Fruit fly (Drosophila melanogaster) whole organism, embryonic: ENCODE data around the gene CG3301.

Experiments
- Abd-B ChIP-seq: fragments of 200-800 bp; sonication (Bioruptor generic); optimal IDR thresholded peaks from 2 replicates; lab custom pipeline; 2018; ENCODE audit warnings: missing biosample characterization, mild to moderate bottlenecking, missing genetic modification characterization, moderate library complexity
- Atf6 ChIP-seq: fragments of 200-800 bp; sonication (Bioruptor generic); IDR thresholded peaks from 2 replicates; pipeline ENCODE4 v1.3.6; 2022; ENCODE audit warnings: missing biosample characterization, missing genetic modification characterization
- BEAF-32 ChIP-seq: fragments of 200-800 bp; sonication (Bioruptor generic); optimal IDR thresholded peaks from 3 replicates; lab custom pipeline; 2017; ENCODE audit warnings: missing biosample characterization, missing genetic modification characterization, mild to moderate bottlenecking, moderate library complexity, missing genetic modification reagents
- BtbVII ChIP-seq: fragments of 200-800 bp; sonication (Bioruptor generic); optimal IDR thresholded peaks from 3 replicates; lab custom pipeline; 2017; ENCODE audit warnings: missing biosample characterization, mild to moderate bottlenecking, missing genetic modification characterization
- Bteb2 ChIP-seq: fragments of 200-800 bp; sonication (Bioruptor generic); optimal IDR thresholded peaks from 2 replicates; lab custom pipeline; 2016; ENCODE audit warnings: missing biosample characterization, missing genetic modification characterization
- CG10274 ChIP-seq: fragments of 200-800 bp; sonication (Bioruptor generic); optimal IDR thresholded peaks from 3 replicates; lab custom pipeline; 2017; ENCODE audit warnings: missing biosample characterization, mild to moderate bottlenecking, missing genetic modification characterization
- CG11560 ChIP-seq: fragments of 200-800 bp; sonication (Bioruptor generic); IDR thresholded peaks from 3 replicates; pipeline ENCODE4 v1.3.6; 2022; ENCODE audit warnings: missing biosample characterization, missing genetic modification characterization
- CG14050 ChIP-seq: fragments of 200-800 bp; sonication (Bioruptor generic); IDR thresholded peaks from 3 replicates; pipeline ENCODE4 v1.3.6; 2022; ENCODE audit warnings: missing biosample characterization, missing genetic modification characterization
- CG14441 ChIP-seq: fragments of 200-800 bp; sonication (Bioruptor generic); IDR thresholded peaks from 2 replicates; pipeline ENCODE4 v1.3.6; 2022; ENCODE audit warnings: missing biosample characterization, missing genetic modification characterization
- CG1792 ChIP-seq: fragments of 200-800 bp; sonication (Bioruptor generic); optimal IDR thresholded peaks from 2 replicates; lab custom pipeline; 2016; ENCODE audit warnings: missing biosample characterization, missing genetic modification characterization
- CG2875 ChIP-seq: fragments of 200-800 bp; sonication (Bioruptor generic); optimal IDR thresholded peaks from 2 replicates; lab custom pipeline; 2017; ENCODE audit warnings: missing biosample characterization, mild to moderate bottlenecking, missing genetic modification characterization, missing genetic modification reagents
- CG30020 ChIP-seq: fragments of 200-800 bp; optimal IDR thresholded peaks from 2 replicates; lab custom pipeline; 2019; ENCODE audit warnings: missing biosample characterization, mild to moderate bottlenecking, missing genetic modification characterization, moderate library complexity
- CG30431 ChIP-seq: fragments of 200-800 bp; sonication (Bioruptor generic); optimal IDR thresholded peaks from 2 replicates; lab custom pipeline; 2017; ENCODE audit warnings: missing biosample characterization, missing genetic modification characterization
- CG31224 ChIP-seq: fragments of 200-800 bp; sonication (Bioruptor generic); IDR thresholded peaks from 2 replicates; pipeline ENCODE4 v1.3.6; 2022; ENCODE audit warnings: missing biosample characterization, missing genetic modification characterization
- CG4424 ChIP-seq: fragments of 200-800 bp; sonication (Bioruptor generic); optimal IDR thresholded peaks from 3 replicates; lab custom pipeline; 2016; ENCODE audit warnings: missing biosample characterization, missing genetic modification characterization
- CG6654 ChIP-seq: fragments of 200-800 bp; sonication (Bioruptor generic); optimal IDR thresholded peaks from 2 replicates; lab custom pipeline; 2017; ENCODE audit warnings: missing biosample characterization, mild to moderate bottlenecking, missing genetic modification characterization
- CG6813 ChIP-seq: fragments of 200-800 bp; sonication (Bioruptor generic); optimal IDR thresholded peaks from 2 replicates; lab custom pipeline; 2017; ENCODE audit warnings: missing biosample characterization, missing genetic modification characterization, mild to moderate bottlenecking, moderate library complexity, missing genetic modification reagents
- CG8924 ChIP-seq: fragments of 200-800 bp; optimal IDR thresholded peaks from 3 replicates; lab custom pipeline; 2019; ENCODE audit warnings: missing biosample characterization, mild to moderate bottlenecking, missing genetic modification characterization, moderate library complexity
- CG9609 ChIP-seq: fragments of 200-800 bp; sonication (Bioruptor generic); optimal IDR thresholded peaks from 3 replicates; lab custom pipeline; 2016; ENCODE audit warnings: missing biosample characterization, missing genetic modification characterization
- CG9797 ChIP-seq: fragments of 200-800 bp; sonication (Bioruptor generic); optimal IDR thresholded peaks from 3 replicates; lab custom pipeline; 2018; ENCODE audit warnings: missing biosample characterization, mild to moderate bottlenecking, missing genetic modification characterization
- CG9817 ChIP-seq: fragments of 200-800 bp; sonication (Bioruptor generic); optimal IDR thresholded peaks from 2 replicates; lab custom pipeline; 2018; ENCODE audit warnings: missing biosample characterization, mild to moderate bottlenecking, missing genetic modification characterization, moderate library complexity
- CG9876 ChIP-seq: fragments of 200-800 bp; sonication (Bioruptor generic); optimal IDR thresholded peaks from 2 replicates; lab custom pipeline; 2016; ENCODE audit warnings: missing biosample characterization, missing genetic modification characterization
- Deaf1 ChIP-seq: fragments of 200-800 bp; optimal IDR thresholded peaks from 3 replicates; lab custom pipeline; 2019; ENCODE audit warnings: missing biosample characterization, mild to moderate bottlenecking, missing genetic modification characterization, moderate library complexity
- E2f1 ChIP-seq: fragments of 200-800 bp; sonication (Bioruptor generic); IDR thresholded peaks from 2 replicates; pipeline ENCODE4 v1.3.6; 2022; ENCODE audit warnings: missing biosample characterization, missing genetic modification characterization
- Fer1 ChIP-seq: fragments of 200-800 bp; sonication (Bioruptor generic); optimal IDR thresholded peaks from 2 replicates; lab custom pipeline; 2017; ENCODE audit warnings: missing biosample characterization, mild to moderate bottlenecking, missing genetic modification characterization
- HmgD ChIP-seq: fragments of 200-800 bp; sonication (Bioruptor generic); optimal IDR thresholded peaks from 3 replicates; lab custom pipeline; 2016; ENCODE audit warnings: missing biosample characterization, missing genetic modification characterization
- HmgZ ChIP-seq: fragments of 200-800 bp; sonication (Bioruptor generic); optimal IDR thresholded peaks from 2 replicates; lab custom pipeline; 2018; ENCODE audit warnings: missing biosample characterization, mild to moderate bottlenecking, missing genetic modification characterization
- Hsf ChIP-seq: fragments of 200-800 bp; sonication (Bioruptor generic); optimal IDR thresholded peaks from 3 replicates; lab custom pipeline; 2016; ENCODE audit warnings: missing biosample characterization, missing genetic modification characterization
- MBD-R2 ChIP-seq: fragments of 200-800 bp; sonication (Bioruptor generic); IDR thresholded peaks from 2 replicates; pipeline ENCODE4 v1.3.6; 2022; ENCODE audit warnings: missing biosample characterization, missing genetic modification characterization
- Taf1 ChIP-seq: fragments of 200-800 bp; sonication (Bioruptor generic); IDR thresholded peaks from 2 replicates; pipeline ENCODE4 v1.3.6; 2022; ENCODE audit warnings: missing biosample characterization, missing genetic modification characterization
- ac ChIP-seq: fragments of 200-800 bp; sonication (Bioruptor generic); optimal IDR thresholded peaks from 3 replicates; lab custom pipeline; 2017; ENCODE audit warnings: missing biosample characterization, mild to moderate bottlenecking, missing genetic modification characterization
- bbx ChIP-seq: fragments of 200-800 bp; sonication (Bioruptor generic); IDR thresholded peaks from 2 replicates; pipeline ENCODE4 v1.3.6; 2022; ENCODE audit warnings: missing biosample characterization, missing genetic modification characterization; ENCODE audit not compliant: partially characterized antibody
- cas ChIP-seq: fragments of 200-800 bp; sonication (Bioruptor generic); IDR thresholded peaks from 2 replicates; pipeline ENCODE4 v1.3.6; 2022; ENCODE audit warnings: missing biosample characterization, missing genetic modification characterization
- cg ChIP-seq: fragments of 200-800 bp; sonication (Bioruptor generic); optimal IDR thresholded peaks from 3 replicates; lab custom pipeline; 2019; ENCODE audit warnings: missing biosample characterization, mild to moderate bottlenecking, missing genetic modification characterization, moderate library complexity
- dpn ChIP-seq, 2 experiments: fragments of 200-800 bp; sonication (Bioruptor generic); optimal IDR thresholded peaks; 3 replicates each; lab custom pipeline; 2016; ENCODE audit warnings: missing biosample characterization in 2 of 2, missing genetic modification characterization in 2 of 2
- emc ChIP-seq: fragments of 200-800 bp; sonication (Bioruptor generic); optimal IDR thresholded peaks from 2 replicates; lab custom pipeline; 2016; ENCODE audit warnings: missing biosample characterization, missing genetic modification characterization
- fd3F ChIP-seq: fragments of 200-800 bp; sonication (Bioruptor generic); optimal IDR thresholded peaks from 2 replicates; lab custom pipeline; 2018; ENCODE audit warnings: missing biosample characterization, mild to moderate bottlenecking, missing genetic modification characterization, moderate library complexity
- gsb-n ChIP-seq: fragments of 200-800 bp; sonication (Bioruptor generic); optimal IDR thresholded peaks from 3 replicates; lab custom pipeline; 2018; ENCODE audit warnings: missing biosample characterization, mild to moderate bottlenecking, missing genetic modification characterization
- lola ChIP-seq, 3 experiments: fragments of >200 bp in 2 of 3; fragments of 200-800 bp in 1 of 3; sonication (Bioruptor generic) in 1 of 3; optimal IDR thresholded peaks; 2 replicates each; lab custom pipeline; 2017 to 2019; ENCODE audit warnings: missing biosample characterization in 3 of 3, missing genetic modification characterization in 3 of 3, mild to moderate bottlenecking in 1 of 3, moderate library complexity in 1 of 3
- lov ChIP-seq, 2 experiments: fragments of 200-800 bp in 1 of 2; fragments of >200 bp in 1 of 2; sonication (Bioruptor generic) in 1 of 2; IDR thresholded peaks in 1 of 2; optimal IDR thresholded peaks in 1 of 2; 2 replicates in 1 of 2; 3 replicates in 1 of 2; pipeline versions ENCODE4 v1.3.6 to Lab custom; 2017 to 2022; ENCODE audit warnings: missing biosample characterization in 1 of 2, missing genetic modification characterization in 1 of 2
- luna ChIP-seq: fragments of 200-800 bp; sonication (Bioruptor generic); optimal IDR thresholded peaks from 2 replicates; lab custom pipeline; 2016; ENCODE audit warnings: missing biosample characterization, missing genetic modification characterization
- org-1 ChIP-seq: fragments of 200-800 bp; sonication (Bioruptor generic); optimal IDR thresholded peaks from 2 replicates; lab custom pipeline; 2017; ENCODE audit warnings: missing biosample characterization, missing genetic modification characterization
- pnt ChIP-seq: fragments of 200-800 bp; sonication (Bioruptor generic); optimal IDR thresholded peaks from 3 replicates; lab custom pipeline; 2016; ENCODE audit warnings: missing biosample characterization, missing genetic modification characterization
- ro ChIP-seq: fragments of 200-800 bp; sonication (Bioruptor generic); IDR thresholded peaks from 2 replicates; pipeline ENCODE4 v1.3.6; 2022; ENCODE audit warnings: missing biosample characterization, missing genetic modification characterization
- sens ChIP-seq: fragments of 200-800 bp; sonication (Bioruptor generic); peaks from one replicate; lab custom pipeline; 2016; ENCODE audit warnings: missing biosample characterization, missing genetic modification characterization
- sima ChIP-seq: fragments of 200-800 bp; sonication (Bioruptor generic); optimal IDR thresholded peaks from 2 replicates; lab custom pipeline; 2016; ENCODE audit warnings: missing biosample characterization, missing genetic modification characterization
- slp2 ChIP-seq: fragments of 200-800 bp; sonication (Bioruptor generic); optimal IDR thresholded peaks from 2 replicates; lab custom pipeline; 2016; ENCODE audit warnings: missing biosample characterization, missing genetic modification characterization
- sna ChIP-seq: fragments of 200-800 bp; sonication (Bioruptor generic); IDR thresholded peaks from 2 replicates; pipeline ENCODE4 v1.3.6; 2022; ENCODE audit warnings: missing biosample characterization, missing genetic modification characterization; ENCODE audit not compliant: partially characterized antibody
- z ChIP-seq: fragments of 200-800 bp; sonication (Bioruptor generic); IDR thresholded peaks from 3 replicates; pipeline ENCODE4 v1.3.6; 2022; ENCODE audit warnings: missing biosample characterization, missing genetic modification characterization
- zfh1 ChIP-seq: fragments of 200-800 bp; sonication (Bioruptor generic); IDR thresholded peaks from 3 replicates; pipeline ENCODE4 v1.3.6; 2022; ENCODE audit warnings: missing biosample characterization, missing genetic modification characterization

Gene CG3301

DNA sequence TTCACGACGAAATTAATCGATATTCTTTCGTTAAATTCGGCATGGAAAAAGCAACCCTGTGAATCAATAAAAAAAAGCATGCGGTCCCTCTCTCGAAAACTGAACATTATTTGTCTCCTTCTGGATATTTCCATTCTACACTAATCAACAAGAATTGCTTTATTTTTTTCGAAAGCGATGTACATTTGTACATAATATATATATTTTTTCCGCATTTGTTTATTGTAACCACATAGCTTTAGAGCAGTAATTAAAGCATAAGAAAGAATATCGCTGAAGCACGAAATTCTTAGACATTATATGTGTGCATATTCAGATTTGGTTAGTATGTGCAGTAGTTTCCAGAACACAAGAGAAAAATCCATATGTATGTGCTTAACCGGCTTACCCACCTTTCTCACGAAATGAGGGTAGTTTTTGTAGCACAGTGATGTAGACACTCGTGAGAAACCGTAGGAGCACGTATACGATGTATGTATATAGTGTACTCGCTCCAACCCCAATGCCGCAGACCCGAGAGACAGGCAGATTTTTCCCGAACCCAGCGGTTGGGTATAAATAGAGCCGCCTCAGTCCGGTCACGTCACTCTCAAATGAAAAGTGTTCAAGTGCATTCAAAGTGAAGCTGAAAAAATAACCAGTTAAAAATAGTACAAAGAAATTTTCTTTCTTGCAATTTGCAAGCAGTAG, 20.1 kb upstream of the CG3301 start (continued):
- no peak for TF ChIP-seq sima (GFP tag; lab: Kevin White, UChicago)
- TF ChIP-seq BtbVII (GFP tag; lab: Kevin White, UChicago): peak; percentile 93
- no peak for TF ChIP-seq Atf6
- peak; percentile 93 for TF ChIP-seq Deaf1 (tag; lab: Kevin White, UChicago)
- TF ChIP-seq ro (GFP tag; lab: Robert Waterston, UW): no peak
- TF ChIP-seq CG2875 (GFP tag; lab: Kevin White, UChicago): peak; percentile 8
- no peak for TF ChIP-seq pnt
- no peak for TF ChIP-seq zfh1 (GFP tag; lab: Robert Waterston, UW)
- peak in 1 of 3 experiments; percentile 89 for TF ChIP-seq lola (GFP tag; optimal IDR thresholded peaks at IDR 0.05; lab: Kevin White, UChicago)
- peak; percentile 72 for TF ChIP-seq org-1 (GFP tag; lab: Kevin White, UChicago)
- TF ChIP-seq CG14441 (GFP tag; lab: Robert Waterston, UW): no peak
- TF ChIP-seq gsb-n: no peak
- TF ChIP-seq CG9876 (GFP tag; lab: Kevin White, UChicago): peak; percentile 66
- peak; percentile 65 for TF ChIP-seq CG6654 (GFP tag; lab: Kevin White, UChicago)
- TF ChIP-seq ac: peak; percentile 34
- TF ChIP-seq Bteb2 (GFP tag; lab: Kevin White, UChicago): peak; percentile 71
- no peak for TF ChIP-seq sna (GFP tag; lab: Robert Waterston, UW)
- TF ChIP-seq CG4424 (GFP tag; lab: Kevin White, UChicago): peak; percentile 88
- peak; percentile 90 for TF ChIP-seq HmgZ (tag; lab: Kevin White, UChicago)
- no peak for TF ChIP-seq emc (GFP tag; lab: Kevin White, UChicago)
- peak; percentile 80 for TF ChIP-seq fd3F (GFP tag; lab: Kevin White, UChicago)
- TF ChIP-seq slp2 (GFP tag; lab: Kevin White, UChicago): no peak
- TF ChIP-seq cg (GFP tag; lab: Kevin White, UChicago): peak; percentile 29
- no peak for TF ChIP-seq CG31224 (GFP tag; lab: Robert Waterston, UW)
- TF ChIP-seq dpn (GFP tag; optimal IDR thresholded peaks at IDR 0.05; lab: Kevin White, UChicago): peak; percentile 65 to 88
- TF ChIP-seq CG14050 (GFP tag; lab: Robert Waterston, UW): no peak
- peak; percentile 86 for TF ChIP-seq Hsf
- peak; percentile 83 for TF ChIP-seq Abd-B (GFP tag; lab: Kevin White, UChicago)
- TF ChIP-seq lov (optimal IDR thresholded peaks at IDR 0.05; lab: Kevin White, UChicago): no peak
- no peak for TF ChIP-seq lov (GFP tag; IDR thresholded peaks at IDR 0.05; lab: Robert Waterston, UW)
- TF ChIP-seq cas: no peak
- TF ChIP-seq CG8924 (tag; lab: Kevin White, UChicago): peak; percentile 95
- TF ChIP-seq CG1792 (GFP tag; lab: Kevin White, UChicago): peak; percentile 59
- TF ChIP-seq Taf1: no peak
- TF ChIP-seq luna (GFP tag; lab: Kevin White, UChicago): peak; percentile 24
- no peak for TF ChIP-seq z
- peak; percentile 92 for TF ChIP-seq sens (GFP tag; lab: Kevin White, UChicago)
- peak; percentile 57 for TF ChIP-seq CG9817 (tag; lab: Kevin White, UChicago)
- TF ChIP-seq CG30020 (tag; lab: Kevin White, UChicago): peak; percentile 60
- no peak for TF ChIP-seq E2f1 (GFP tag; lab: Robert Waterston, UW)
- no peak for TF ChIP-seq CG9797 (GFP tag; lab: Kevin White, UChicago)
- no peak for TF ChIP-seq CG11560 (tag; lab: Robert Waterston, UW)
- peak; percentile 87 for TF ChIP-seq CG6813
- TF ChIP-seq MBD-R2 (GFP tag; lab: Robert Waterston, UW): no peak
- TF ChIP-seq CG9609: peak; percentile 54
- peak; percentile 68 for TF ChIP-seq CG30431 (GFP tag; lab: Kevin White, UChicago)
- TF ChIP-seq Fer1: peak; percentile 94
- TF ChIP-seq BEAF-32 (GFP tag; lab: Kevin White, UChicago): peak; percentile 76
- peak; percentile 71 for TF ChIP-seq CG10274 (GFP tag; lab: Kevin White, UChicago)
- no peak for TF ChIP-seq bbx (GFP tag; lab: Robert Waterston, UW)
- peak; percentile 74 for TF ChIP-seq HmgD (GFP tag; lab: Kevin White, UChicago)
